Fruit fly (Drosophila melanogaster) whole organism, embryonic: ENCODE measurements around the gene zld.

Experiments
- Bgb ChIP-seq: fragments of 200-800 bp; sonication (Bioruptor generic); IDR thresholded peaks from 2 replicates; pipeline ENCODE4 v1.3.6; 2022; ENCODE audit warnings: missing biosample characterization, missing genetic modification characterization; ENCODE audit not compliant: partially characterized antibody
- CG12299 ChIP-seq: fragments of 200-800 bp; sonication (Bioruptor generic); optimal IDR thresholded peaks from 2 replicates; lab custom pipeline; 2018; ENCODE audit warnings: missing biosample characterization, mild to moderate bottlenecking, missing genetic modification characterization
- CG2120 ChIP-seq: fragments of 200-800 bp; sonication (Bioruptor generic); optimal IDR thresholded peaks from 3 replicates; lab custom pipeline; 2016; ENCODE audit warnings: missing biosample characterization, missing genetic modification characterization
- Ssrp ChIP-seq: fragments of 200-800 bp; sonication (Bioruptor generic); optimal IDR thresholded peaks from 2 replicates; lab custom pipeline; 2018; ENCODE audit warnings: missing biosample characterization, mild to moderate bottlenecking, missing genetic modification characterization, moderate library complexity
- ap ChIP-seq: fragments of 200-800 bp; sonication (Bioruptor generic); IDR thresholded peaks from 2 replicates; pipeline ENCODE4 v1.3.6; 2022; ENCODE audit warnings: missing biosample characterization, missing genetic modification characterization
- bbx ChIP-seq: fragments of 200-800 bp; sonication (Bioruptor generic); IDR thresholded peaks from 2 replicates; pipeline ENCODE4 v1.3.6; 2022; ENCODE audit warnings: missing biosample characterization, missing genetic modification characterization; ENCODE audit not compliant: partially characterized antibody
- psq ChIP-seq: fragments of 200-800 bp; sonication (Bioruptor generic); optimal IDR thresholded peaks from 2 replicates; lab custom pipeline; 2017; ENCODE audit warnings: missing biosample characterization, missing genetic modification characterization
- slp2 ChIP-seq: fragments of 200-800 bp; sonication (Bioruptor generic); optimal IDR thresholded peaks from 2 replicates; lab custom pipeline; 2016; ENCODE audit warnings: missing biosample characterization, missing genetic modification characterization
- tin ChIP-seq: fragments of 200-800 bp; sonication (Bioruptor generic); optimal IDR thresholded peaks from 3 replicates; lab custom pipeline; 2016; ENCODE audit warnings: missing biosample characterization, missing genetic modification characterization

dm6 chrX:19815772-19816171 lies 32.4 kb upstream of the zld start, which contains the start of gene SkpC:
- TF ChIP-seq CG2120 (GFP tag; lab: Kevin White, UChicago) (no peak), Ssrp (no peak), bbx (GFP tag; lab: Robert Waterston, UW) (no peak), CG12299 (no peak), tin (GFP tag; lab: Kevin White, UChicago) (no peak), ap (GFP tag; lab: Robert Waterston, UW) (no peak), slp2 (GFP tag; lab: Kevin White, UChicago) (no peak), psq (no peak), Bgb (no peak)
